Worm (Caenorhabditis elegans) whole organism, late embryonic: ENCODE data around the gene K05G3.1.

Experiments
- ama-1 ChIP-seq: fragments of 150-350 bp; optimal IDR thresholded peaks from 2 replicates; lab custom pipeline; 2014
- eyg-1 ChIP-seq: sonication (generic microtip); optimal IDR thresholded peaks from 2 replicates; lab custom pipeline; 2016; ENCODE audit warnings: missing genotype, missing genetic modification characterization, missing compliant biosample characterization
- sdc-2 ChIP-seq: sonication (generic microtip); optimal IDR thresholded peaks from 2 replicates; lab custom pipeline; 2016; ENCODE audit warnings: missing genotype, missing genetic modification characterization, missing compliant biosample characterization
- sox-4 ChIP-seq: sonication (generic microtip); optimal IDR thresholded peaks from 2 replicates; lab custom pipeline; 2017; ENCODE audit warnings: mild to moderate bottlenecking, missing genetic modification characterization, inconsistent platforms, missing compliant biosample characterization

DNA sequence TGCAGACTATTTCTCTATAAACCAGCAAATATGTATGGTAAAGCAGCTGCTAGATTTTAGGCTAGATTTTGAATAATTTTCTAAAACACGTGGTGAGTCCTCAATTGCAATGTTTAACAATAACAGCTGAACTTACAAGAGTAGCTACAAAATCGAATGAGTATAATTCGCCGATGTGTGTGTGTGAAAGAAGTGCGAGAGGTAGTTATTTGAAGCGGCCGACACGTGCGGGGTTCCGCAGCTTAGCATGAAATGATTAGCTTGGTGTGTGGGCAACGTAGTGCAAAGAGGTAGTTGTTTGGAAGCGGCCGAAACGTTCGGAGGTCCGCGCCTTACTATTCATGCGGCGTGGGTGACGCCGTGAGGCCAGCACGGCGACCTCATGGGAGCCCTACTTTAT, 32.3 kb upstream of the K05G3.1 start:
- TF ChIP-seq ama-1 (lab: Kevin White, UChicago) = no peak
- no peak for TF ChIP-seq sdc-2 (tag; lab: Kevin White, UChicago)
- no peak for TF ChIP-seq eyg-1
- no peak for TF ChIP-seq sox-4 (tag; lab: Kevin White, UChicago)
